Worm (Caenorhabditis elegans): ENCODE data around the gene Y57G11B.3.

DNA sequence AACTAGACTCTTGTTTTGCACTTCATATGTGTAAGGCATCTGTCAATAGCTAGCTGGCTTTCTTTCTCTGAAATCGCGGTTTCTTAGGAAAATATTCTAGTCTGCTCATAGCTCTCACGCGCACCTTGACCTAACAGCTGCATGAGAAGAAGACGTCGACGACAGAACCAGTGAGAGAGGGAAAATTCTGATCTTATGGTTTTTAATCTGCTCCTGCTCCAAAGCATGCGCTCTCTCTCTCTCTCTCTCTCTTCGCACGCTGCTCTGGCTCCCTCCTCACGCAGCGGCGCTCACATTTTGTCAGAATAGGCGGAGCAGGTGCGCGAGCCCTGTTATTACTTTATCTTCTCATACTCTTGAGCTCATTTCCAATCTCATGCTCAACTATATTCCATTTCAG, 47.9 kb upstream of the Y57G11B.3 start:
- TF ChIP-seq lin-11 (tag; optimal IDR thresholded peaks at IDR 0.05) (peak; percentile 14), nhr-23 (tag; optimal IDR thresholded peaks at IDR 0.05) (no peak), nhr-77 (tag; optimal IDR thresholded peaks at IDR 0.05) (no peak), snpc-4 (tag; optimal IDR thresholded peaks at IDR 0.05) (no peak)
